Fruit fly (Drosophila melanogaster) whole organism, wandering third instar larva: Measurements from ENCODE around the gene CG32074.

Experiments used
- CG9705 ChIP-seq: fragments of 200-800 bp; sonication (Bioruptor generic); optimal IDR thresholded peaks from 2 replicates; lab custom pipeline; 2018; ENCODE audit warnings: missing biosample characterization, mild to moderate bottlenecking, missing genetic modification characterization
- Dfd ChIP-seq: fragments of >200 bp; optimal IDR thresholded peaks from 2 replicates; lab custom pipeline; 2017; ENCODE audit warnings: missing biosample characterization, missing genetic modification characterization
- GATAd ChIP-seq: sonication (Bioruptor generic); optimal IDR thresholded peaks from 2 replicates; lab custom pipeline; 2016; ENCODE audit warnings: missing biosample characterization, missing genetic modification characterization
- Hr83 ChIP-seq: fragments of 200-300 bp; sonication (Bioruptor generic); optimal IDR thresholded peaks from 2 replicates; lab custom pipeline; 2016; ENCODE audit warnings: missing biosample characterization, mild to moderate bottlenecking, missing genetic modification characterization, moderate library complexity; ENCODE audit not compliant: poor library complexity, severe bottlenecking
- Sp1 ChIP-seq: fragments of 200-800 bp; sonication (Bioruptor generic); optimal IDR thresholded peaks from 3 replicates; lab custom pipeline; 2019; ENCODE audit warnings: missing biosample characterization, mild to moderate bottlenecking, missing genetic modification characterization, moderate library complexity
- br ChIP-seq: fragments of 200-800 bp; sonication (Bioruptor generic); optimal IDR thresholded peaks from 2 replicates; lab custom pipeline; 2016; ENCODE audit warnings: missing biosample characterization, missing genetic modification characterization
- h ChIP-seq: fragments of 200-800 bp; sonication (Bioruptor generic); optimal IDR thresholded peaks from 3 replicates; lab custom pipeline; 2016; ENCODE audit warnings: missing biosample characterization, mild to moderate bottlenecking, missing genetic modification characterization
- lola ChIP-seq: fragments of >200 bp; optimal IDR thresholded peaks from 2 replicates; lab custom pipeline; 2017; ENCODE audit warnings: missing biosample characterization, missing genetic modification characterization
- pan ChIP-seq: fragments of >200 bp; optimal IDR thresholded peaks from 2 replicates; lab custom pipeline; 2017
- psq ChIP-seq: fragments of 200-800 bp; sonication (Bioruptor generic); optimal IDR thresholded peaks from 3 replicates; lab custom pipeline; 2017; ENCODE audit warnings: missing biosample characterization, mild to moderate bottlenecking, missing genetic modification characterization, moderate library complexity
- rgr ChIP-seq: fragments of 200-800 bp; sonication (Bioruptor generic); optimal IDR thresholded peaks from 3 replicates; lab custom pipeline; 2016; ENCODE audit warnings: missing biosample characterization, mild to moderate bottlenecking, missing genetic modification characterization
- sv ChIP-seq: fragments of 200-800 bp; sonication (Bioruptor generic); optimal IDR thresholded peaks from 3 replicates; lab custom pipeline; 2016; ENCODE audit warnings: missing biosample characterization, missing genetic modification characterization
- tai ChIP-seq: sonication (Bioruptor generic); optimal IDR thresholded peaks from 2 replicates; lab custom pipeline; 2016; ENCODE audit warnings: missing biosample characterization, missing genetic modification characterization
- usp ChIP-seq: fragments of >200 bp; optimal IDR thresholded peaks from 2 replicates; lab custom pipeline; 2017; ENCODE audit warnings: missing biosample characterization, missing genetic modification characterization

dm6 chr3L:11083605-11084004 lies 48.5 kb downstream of the CG32074 start:
- TF ChIP-seq Dfd, result no peak
- TF ChIP-seq Sp1, result no peak
- TF ChIP-seq sv (GFP tag; lab: Kevin White, UChicago), result no peak
- no peak for TF ChIP-seq lola (GFP tag; lab: Kevin White, UChicago)
- TF ChIP-seq h (GFP tag; lab: Kevin White, UChicago), result no peak
- TF ChIP-seq psq, result peak; percentile 60
- no peak for TF ChIP-seq usp (GFP tag; lab: Kevin White, UChicago)
- no peak for TF ChIP-seq br
- TF ChIP-seq rgr (GFP tag; lab: Kevin White, UChicago), result peak; percentile 87
- no peak for TF ChIP-seq Hr83 (GFP tag; lab: Kevin White, UChicago)
- no peak for TF ChIP-seq tai
- no peak for TF ChIP-seq GATAd (GFP tag; lab: Kevin White, UChicago)
- no peak for TF ChIP-seq CG9705 (GFP tag; lab: Kevin White, UChicago)
- no peak for TF ChIP-seq pan (lab: Kevin White, UChicago)
